Fruit fly (Drosophila melanogaster) whole organism, wandering third instar larva: ENCODE results near the gene sdt.

Experiments
- Abd-B ChIP-seq: fragments of >200 bp; optimal IDR thresholded peaks from 2 replicates; lab custom pipeline; 2017; ENCODE audit warnings: missing biosample characterization, missing genetic modification characterization
- CG32264 ChIP-seq: fragments of 200-800 bp; sonication (Bioruptor generic); optimal IDR thresholded peaks from 2 replicates; lab custom pipeline; 2016; ENCODE audit warnings: missing biosample characterization, missing genetic modification characterization
- CG9705 ChIP-seq: fragments of 200-800 bp; sonication (Bioruptor generic); optimal IDR thresholded peaks from 2 replicates; lab custom pipeline; 2018; ENCODE audit warnings: missing biosample characterization, mild to moderate bottlenecking, missing genetic modification characterization
- CrebA ChIP-seq: fragments of 200-800 bp; sonication (Bioruptor generic); optimal IDR thresholded peaks from 2 replicates; lab custom pipeline; 2016; ENCODE audit warnings: missing biosample characterization, mild to moderate bottlenecking, missing genetic modification characterization, borderline replicate concordance
- Dfd ChIP-seq: fragments of >200 bp; optimal IDR thresholded peaks from 2 replicates; lab custom pipeline; 2017; ENCODE audit warnings: missing biosample characterization, missing genetic modification characterization
- Dif ChIP-seq: fragments of 200-275, 200-300 bp; sonication (Bioruptor generic); optimal IDR thresholded peaks from 2 replicates; lab custom pipeline; 2018; ENCODE audit warnings: missing biosample characterization, missing genetic modification characterization; ENCODE audit not compliant: partially characterized antibody
- GATAd ChIP-seq: sonication (Bioruptor generic); optimal IDR thresholded peaks from 2 replicates; lab custom pipeline; 2016; ENCODE audit warnings: missing biosample characterization, missing genetic modification characterization
- HLH106 ChIP-seq: fragments of 200-800 bp; optimal IDR thresholded peaks from 3 replicates; lab custom pipeline; 2019; ENCODE audit warnings: missing biosample characterization, mild to moderate bottlenecking, missing genetic modification characterization, moderate library complexity
- Hnf4 ChIP-seq: fragments of 200-800 bp; sonication (Bioruptor generic); optimal IDR thresholded peaks from 2 replicates; lab custom pipeline; 2016; ENCODE audit warnings: missing biosample characterization, mild to moderate bottlenecking, missing genetic modification characterization
- Hr78 ChIP-seq: fragments of >200 bp; optimal IDR thresholded peaks from 2 replicates; lab custom pipeline; 2017; ENCODE audit warnings: missing biosample characterization, missing genetic modification characterization
- Hr83 ChIP-seq: fragments of 200-300 bp; sonication (Bioruptor generic); optimal IDR thresholded peaks from 2 replicates; lab custom pipeline; 2016; ENCODE audit warnings: missing biosample characterization, mild to moderate bottlenecking, missing genetic modification characterization, moderate library complexity; ENCODE audit not compliant: poor library complexity, severe bottlenecking
- Jra ChIP-seq: sonication (Bioruptor generic); optimal IDR thresholded peaks from 2 replicates; lab custom pipeline; 2016; ENCODE audit warnings: missing biosample characterization, missing genetic modification characterization
- Mio ChIP-seq: sonication (Bioruptor generic); optimal IDR thresholded peaks from 2 replicates; lab custom pipeline; 2016; ENCODE audit warnings: missing biosample characterization, missing genetic modification characterization
- Myc ChIP-seq: fragments of >200 bp; optimal IDR thresholded peaks from 2 replicates; lab custom pipeline; 2017
- N ChIP-seq: fragments of >200 bp; optimal IDR thresholded peaks from 2 replicates; lab custom pipeline; 2018; ENCODE audit warnings: missing biosample characterization, missing external identifiers, missing genetic modification characterization
- OdsH ChIP-seq: fragments of 200-800 bp; sonication (Bioruptor generic); optimal IDR thresholded peaks from 2 replicates; lab custom pipeline; 2016; ENCODE audit warnings: missing biosample characterization, mild to moderate bottlenecking, missing genetic modification characterization
- Rel ChIP-seq, 2 experiments: fragments of 200-800 bp; sonication (Bioruptor generic) in 1 of 2; optimal IDR thresholded peaks; 2 replicates in 1 of 2; 3 replicates in 1 of 2; lab custom pipeline; 2016 to 2019; ENCODE audit warnings: mild to moderate bottlenecking in 2 of 2, missing biosample characterization in 2 of 2, missing genetic modification characterization in 2 of 2, moderate library complexity in 1 of 2
- Sp1 ChIP-seq: fragments of 200-800 bp; sonication (Bioruptor generic); optimal IDR thresholded peaks from 3 replicates; lab custom pipeline; 2019; ENCODE audit warnings: missing biosample characterization, mild to moderate bottlenecking, missing genetic modification characterization, moderate library complexity
- Vsx2 ChIP-seq: fragments of 200-300, 225-300 bp; sonication (Bioruptor generic); optimal IDR thresholded peaks from 2 replicates; lab custom pipeline; 2018; ENCODE audit warnings: missing biosample characterization, missing genetic modification characterization; ENCODE audit not compliant: partially characterized antibody
- br ChIP-seq: fragments of 200-800 bp; sonication (Bioruptor generic); optimal IDR thresholded peaks from 2 replicates; lab custom pipeline; 2016; ENCODE audit warnings: missing biosample characterization, missing genetic modification characterization
- brk ChIP-seq: fragments of 200-800 bp; sonication (Bioruptor generic); optimal IDR thresholded peaks from 2 replicates; lab custom pipeline; 2016; ENCODE audit warnings: missing biosample characterization, mild to moderate bottlenecking, missing genetic modification characterization
- dl ChIP-seq, 2 experiments: fragments of 175-275, 200-275 bp in 1 of 2; fragments of 200-275 bp in 1 of 2; sonication (Bioruptor generic); optimal IDR thresholded peaks; lab custom pipeline; 2018; ENCODE audit warnings: mild to moderate bottlenecking in 2 of 2, missing biosample characterization in 2 of 2, missing genetic modification characterization in 2 of 2, moderate library complexity in 2 of 2; ENCODE audit not compliant: partially characterized antibody in 2 of 2, insufficient read depth in 1 of 2
- dmrt93B ChIP-seq: fragments of 200-800 bp; sonication (Bioruptor generic); optimal IDR thresholded peaks from 2 replicates; lab custom pipeline; 2018; ENCODE audit warnings: missing biosample characterization, mild to moderate bottlenecking, missing genetic modification characterization
- dsf ChIP-seq: sonication (Bioruptor generic); optimal IDR thresholded peaks from 2 replicates; lab custom pipeline; 2016; ENCODE audit warnings: missing biosample characterization, missing genetic modification characterization, borderline replicate concordance
- ey ChIP-seq: fragments of 200-800 bp; sonication (Bioruptor generic); optimal IDR thresholded peaks from 2 replicates; lab custom pipeline; 2016; ENCODE audit warnings: missing biosample characterization, missing genetic modification characterization
- foxo ChIP-seq, 2 experiments: fragments of 200-800 bp; sonication (Bioruptor generic); optimal IDR thresholded peaks; 2 replicates in 1 of 2; 3 replicates in 1 of 2; lab custom pipeline; 2016 to 2017; ENCODE audit warnings: missing biosample characterization in 2 of 2, missing genetic modification characterization in 2 of 2
- fru ChIP-seq: fragments of 200-800 bp; sonication (Bioruptor generic); optimal IDR thresholded peaks from 3 replicates; lab custom pipeline; 2016; ENCODE audit warnings: missing biosample characterization, mild to moderate bottlenecking, missing genetic modification characterization
- h ChIP-seq: fragments of 200-800 bp; sonication (Bioruptor generic); optimal IDR thresholded peaks from 3 replicates; lab custom pipeline; 2016; ENCODE audit warnings: missing biosample characterization, mild to moderate bottlenecking, missing genetic modification characterization
- jim ChIP-seq: fragments of 175-275, 200-325 bp; sonication (Bioruptor generic); optimal IDR thresholded peaks from 2 replicates; lab custom pipeline; 2016; ENCODE audit warnings: missing biosample characterization, mild to moderate bottlenecking, missing genetic modification characterization
- lola ChIP-seq: fragments of >200 bp; optimal IDR thresholded peaks from 2 replicates; lab custom pipeline; 2017; ENCODE audit warnings: missing biosample characterization, missing genetic modification characterization
- pan ChIP-seq: fragments of >200 bp; optimal IDR thresholded peaks from 2 replicates; lab custom pipeline; 2017
- psq ChIP-seq: fragments of 200-800 bp; sonication (Bioruptor generic); optimal IDR thresholded peaks from 3 replicates; lab custom pipeline; 2017; ENCODE audit warnings: missing biosample characterization, mild to moderate bottlenecking, missing genetic modification characterization, moderate library complexity
- rgr ChIP-seq: fragments of 200-800 bp; sonication (Bioruptor generic); optimal IDR thresholded peaks from 3 replicates; lab custom pipeline; 2016; ENCODE audit warnings: missing biosample characterization, mild to moderate bottlenecking, missing genetic modification characterization
- sage ChIP-seq: fragments of 200-800 bp; sonication (Bioruptor generic); optimal IDR thresholded peaks from 2 replicates; lab custom pipeline; 2016; ENCODE audit warnings: missing biosample characterization, mild to moderate bottlenecking, missing genetic modification characterization
- sv ChIP-seq: fragments of 200-800 bp; sonication (Bioruptor generic); optimal IDR thresholded peaks from 3 replicates; lab custom pipeline; 2016; ENCODE audit warnings: missing biosample characterization, missing genetic modification characterization
- tai ChIP-seq: sonication (Bioruptor generic); optimal IDR thresholded peaks from 2 replicates; lab custom pipeline; 2016; ENCODE audit warnings: missing biosample characterization, missing genetic modification characterization
- usp ChIP-seq: fragments of >200 bp; optimal IDR thresholded peaks from 2 replicates; lab custom pipeline; 2017; ENCODE audit warnings: missing biosample characterization, missing genetic modification characterization
- woc ChIP-seq: sonication (Bioruptor generic); optimal IDR thresholded peaks from 2 replicates; lab custom pipeline; 2016; ENCODE audit warnings: missing biosample characterization, mild to moderate bottlenecking, missing genetic modification characterization

sdt gene

dm6 chrX:8231241-8232028 is 53.1 kb downstream of the sdt start:
- TF ChIP-seq CG9705 = peak; percentile 11
- TF ChIP-seq Sp1 = peak; percentile 72
- peak; percentile 43 for TF ChIP-seq sage
- TF ChIP-seq Myc (lab: Kevin White, UChicago) = no peak
- TF ChIP-seq Hr78 (GFP tag; lab: Kevin White, UChicago) = no peak
- TF ChIP-seq Rel (GFP tag; optimal IDR thresholded peaks at IDR 0.05; lab: Kevin White, UChicago) = peak; percentile 43
- TF ChIP-seq Rel (tag; optimal IDR thresholded peaks at IDR 0.05; lab: Kevin White, UChicago) = peak; percentile 31
- TF ChIP-seq rgr (GFP tag; lab: Kevin White, UChicago) = peak; percentile 14
- TF ChIP-seq Hnf4 (GFP tag; lab: Kevin White, UChicago) = peak; percentile 63

dm6 chrX:8233167-8233566 is 54.8 kb downstream of the sdt start:
- no peak for TF ChIP-seq tai (GFP tag; lab: Kevin White, UChicago)
- no peak for TF ChIP-seq sage
- no peak for TF ChIP-seq dsf (GFP tag; lab: Kevin White, UChicago)
- TF ChIP-seq GATAd (GFP tag; lab: Kevin White, UChicago) = no peak
- TF ChIP-seq Hr78 (GFP tag; lab: Kevin White, UChicago) = no peak
- TF ChIP-seq Dif (GFP tag; lab: Kevin White, UChicago) = no peak
- TF ChIP-seq dl (GFP tag; optimal IDR thresholded peaks at IDR 0.05; lab: Kevin White, UChicago; ENCODE audit: insufficient read depth in 1 of 2, partially characterized antibody in 2 of 2) = no peak
- TF ChIP-seq Sp1 = peak; percentile 42
- TF ChIP-seq Hr83 (GFP tag; lab: Kevin White, UChicago) = peak; percentile 20
- TF ChIP-seq Hnf4 (GFP tag; lab: Kevin White, UChicago) = peak; percentile 71
- TF ChIP-seq CG9705 = no peak
- no peak for TF ChIP-seq Myc (lab: Kevin White, UChicago)
- peak; percentile 70 for TF ChIP-seq rgr (GFP tag; lab: Kevin White, UChicago)
- no peak for TF ChIP-seq dmrt93B
- no peak for TF ChIP-seq Vsx2 (GFP tag; lab: Kevin White, UChicago)
- TF ChIP-seq CG32264 = peak; percentile 15
- no peak for TF ChIP-seq N (GFP tag; lab: Kevin White, UChicago)
- TF ChIP-seq Jra (GFP tag; lab: Kevin White, UChicago) = no peak
- TF ChIP-seq ey (GFP tag; lab: Kevin White, UChicago) = peak; percentile 63
- no peak for TF ChIP-seq CrebA
- TF ChIP-seq br = peak; percentile 57
- peak; percentile 20 for TF ChIP-seq sv
- peak; percentile 44 for TF ChIP-seq OdsH (GFP tag; lab: Kevin White, UChicago)
- TF ChIP-seq jim = no peak
- no peak for TF ChIP-seq Mio (GFP tag; lab: Kevin White, UChicago)
- peak; percentile 72 for TF ChIP-seq h
- TF ChIP-seq Dfd (GFP tag; lab: Kevin White, UChicago) = no peak
- TF ChIP-seq usp (GFP tag; lab: Kevin White, UChicago) = no peak
- TF ChIP-seq foxo (GFP tag; optimal IDR thresholded peaks at IDR 0.05; lab: Kevin White, UChicago) = peak in 1 of 2 experiments; percentile 76
- TF ChIP-seq Abd-B (GFP tag; lab: Kevin White, UChicago) = no peak
- no peak for TF ChIP-seq brk
- TF ChIP-seq psq = peak; percentile 18
- TF ChIP-seq Rel (GFP tag; optimal IDR thresholded peaks at IDR 0.05; lab: Kevin White, UChicago) = no peak
- peak; percentile 24 for TF ChIP-seq Rel (tag; optimal IDR thresholded peaks at IDR 0.05; lab: Kevin White, UChicago)
- peak; percentile 39 for TF ChIP-seq woc (GFP tag; lab: Kevin White, UChicago)
- peak; percentile 31 for TF ChIP-seq HLH106 (tag; lab: Kevin White, UChicago)
- no peak for TF ChIP-seq lola (GFP tag; lab: Kevin White, UChicago)
- no peak for TF ChIP-seq pan (lab: Kevin White, UChicago)
- TF ChIP-seq fru (GFP tag; lab: Kevin White, UChicago) = peak; percentile 75
